Worm (Caenorhabditis elegans) whole organism, L2 larva: Measurements from ENCODE around the gene clec-255.

Source experiments
- ama-1 ChIP-seq: fragments of 150-350 bp; optimal IDR thresholded peaks from 2 replicates; lab custom pipeline; 2018; ENCODE audit warnings: inconsistent platforms
- blmp-1 ChIP-seq: sonication (generic microtip); optimal IDR thresholded peaks from 2 replicates; lab custom pipeline; 2017; ENCODE audit warnings: missing genetic modification characterization, mild to moderate bottlenecking, missing compliant biosample characterization, antibody characterized with exemption, moderate library complexity; ENCODE audit not compliant: insufficient read depth
- ceh-82 ChIP-seq: fragments of 150-350 bp; optimal IDR thresholded peaks from 2 replicates; lab custom pipeline; 2014; ENCODE audit warnings: missing biosample characterization, missing genetic modification characterization
- egl-27 ChIP-seq: sonication (generic microtip); optimal IDR thresholded peaks from 3 replicates; lab custom pipeline; 2017; ENCODE audit warnings: missing biosample characterization, missing genetic modification reagents, missing genetic modification characterization
- fos-1 ChIP-seq: fragments of 150-350 bp; optimal IDR thresholded peaks from 2 replicates; lab custom pipeline; 2014; ENCODE audit warnings: missing biosample characterization, missing genetic modification characterization
- lin-39 ChIP-seq: fragments of 150-350 bp; optimal IDR thresholded peaks from 2 replicates; lab custom pipeline; 2014; ENCODE audit warnings: missing biosample characterization, missing genetic modification reagents, missing genetic modification characterization
- lsy-2 ChIP-seq, 2 experiments: fragments of 150-350 bp in 1 of 2; sonication (generic microtip) in 1 of 2; optimal IDR thresholded peaks; 2 replicates each; lab custom pipeline; 2014 to 2017; ENCODE audit warnings: missing biosample characterization in 2 of 2, missing genetic modification characterization in 2 of 2
- nhr-12 ChIP-seq: fragments of 150-350 bp; optimal IDR thresholded peaks from 2 replicates; lab custom pipeline; 2014; ENCODE audit warnings: missing biosample characterization, missing genetic modification characterization
- nhr-129 ChIP-seq: fragments of 150-350 bp; optimal IDR thresholded peaks from 2 replicates; lab custom pipeline; 2014; ENCODE audit warnings: missing biosample characterization, missing genetic modification characterization
- nhr-237 ChIP-seq: fragments of 150-350 bp; optimal IDR thresholded peaks from 2 replicates; lab custom pipeline; 2014; ENCODE audit warnings: missing biosample characterization, missing genetic modification characterization
- nhr-77 ChIP-seq: fragments of 150-350 bp; optimal IDR thresholded peaks from 2 replicates; lab custom pipeline; 2014; ENCODE audit warnings: missing biosample characterization, missing genetic modification characterization
- unc-62 ChIP-seq: fragments of 150-350 bp; optimal IDR thresholded peaks from 2 replicates; lab custom pipeline; 2014; ENCODE audit warnings: missing biosample characterization, missing genetic modification reagents, missing genetic modification characterization
- ztf-1 ChIP-seq: fragments of 200-800 bp; sonication (Bioruptor generic); conservative IDR thresholded peaks from 2 replicates; pipeline ENCODE4 v1.3.6; 2022; ENCODE audit warnings: missing genetic modification characterization, missing compliant biosample characterization
- ztf-11 ChIP-seq: sonication (generic microtip); optimal IDR thresholded peaks from 2 replicates; lab custom pipeline; 2017; ENCODE audit warnings: missing biosample characterization, missing genetic modification characterization

ce11 chrV:18746937-18747660, 23.4 kb downstream of the clec-255 start, which contains the start of gene clec-251:
- TF ChIP-seq fos-1 (tag; lab: Kevin White, UChicago) (no peak), ztf-11 (tag; lab: Kevin White, UChicago) (no peak), ceh-82 (tag; lab: Kevin White, UChicago) (no peak), nhr-77 (tag; lab: Kevin White, UChicago) (no peak), ama-1 (lab: Kevin White, UChicago) (no peak), ztf-1 (no peak), nhr-129 (tag; lab: Kevin White, UChicago) (no peak), blmp-1 (tag; lab: Kevin White, UChicago) (no peak), lin-39 (no peak), unc-62 (no peak), nhr-12 (tag; lab: Kevin White, UChicago) (no peak), egl-27 (tag; lab: Kevin White, UChicago) (no peak), lsy-2 (tag; optimal IDR thresholded peaks at IDR 0.05; lab: Kevin White, UChicago) (no peak), nhr-237 (tag; lab: Kevin White, UChicago) (no peak)
